Worm (Caenorhabditis elegans): ENCODE measurements around the gene C05E4.12.
A peak's percentile ranks its signal among the peaks of the same experiment; 100 is the strongest.

The C05E4.12 gene

DNA sequence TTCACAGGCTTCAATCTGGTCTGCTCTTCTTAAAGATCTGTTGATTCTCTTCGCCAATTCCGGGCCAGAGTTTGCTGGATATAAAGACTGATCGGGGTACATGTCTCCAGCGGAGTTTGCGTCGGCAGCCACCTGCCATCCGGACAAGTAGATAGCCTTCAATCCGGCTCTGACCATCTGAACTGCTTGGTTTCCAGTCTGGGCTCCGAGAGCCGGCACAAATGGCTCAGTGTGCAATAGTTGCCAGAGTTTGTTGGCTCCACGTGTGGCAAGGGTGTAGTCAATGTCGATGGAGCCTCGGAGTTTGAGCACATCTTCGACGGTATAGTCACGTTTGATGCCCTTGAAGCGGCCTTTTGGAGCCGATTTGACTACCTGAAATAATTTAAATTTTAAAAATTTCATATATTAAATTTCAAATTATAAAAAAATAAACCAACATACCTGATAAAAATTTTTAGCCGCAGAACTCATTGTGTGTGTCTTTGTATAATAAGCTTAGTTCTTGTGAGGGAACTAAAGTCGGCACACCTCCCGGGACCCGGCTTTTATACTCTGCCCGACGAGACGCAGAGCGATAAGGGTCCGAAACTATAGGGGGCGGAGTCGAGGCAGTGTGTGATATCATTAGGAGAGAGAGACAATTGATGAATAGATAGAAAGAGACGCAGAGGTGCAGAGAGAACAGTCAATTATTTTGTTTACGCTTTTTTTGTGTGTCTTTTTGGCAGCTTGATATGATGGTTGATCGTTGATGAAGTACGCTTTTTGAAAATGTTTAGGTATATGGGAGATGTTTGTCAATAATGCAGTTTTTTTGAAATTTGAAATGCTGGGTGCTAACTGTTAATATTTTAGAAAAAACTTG, 34.1 kb downstream of the C05E4.12 start, which contains the start of the genes icl-1 and srh-2 (continued):
- TF ChIP-seq pbrm-1 (GFP tag; IDR thresholded peaks at IDR 0.05) = 0 out of 2 replicates have a peak, but pooled peaks have one; percentile 26
- no peak for TF ChIP-seq snpc-4 (GFP tag; optimal IDR thresholded peaks at IDR 0.05)
- no peak for TF ChIP-seq snpc-4 (tag; optimal IDR thresholded peaks at IDR 0.05)
- TF ChIP-seq T07F8.4 (tag; optimal IDR thresholded peaks at IDR 0.05) = no peak
- peak; percentile 87 for TF ChIP-seq Y53G8AR.9 (GFP tag; conservative IDR thresholded peaks at IDR 0.05)
- TF ChIP-seq lin-35 (GFP tag; optimal IDR thresholded peaks at IDR 0.05) = no peak
- TF ChIP-seq hsf-1 (GFP tag; IDR thresholded peaks at IDR 0.05) = no peak; the same call in 1 of the 2 replicates
- 0 out of 2 replicates have a peak, but pooled peaks have one; percentile 12 for TF ChIP-seq lir-1 (GFP tag; conservative IDR thresholded peaks at IDR 0.05)
- TF ChIP-seq lin-54 (GFP tag; optimal IDR thresholded peaks at IDR 0.05) = no peak
- TF ChIP-seq dpl-1 (GFP tag; optimal IDR thresholded peaks at IDR 0.05) = no peak
- TF ChIP-seq C17E4.6 (GFP tag; IDR thresholded peaks at IDR 0.05) = no peak
- no peak for TF ChIP-seq nhr-27 (tag; optimal IDR thresholded peaks at IDR 0.05)
- no peak for TF ChIP-seq madf-6 (GFP tag; IDR thresholded peaks at IDR 0.05)
- TF ChIP-seq fkh-3 (tag; optimal IDR thresholded peaks at IDR 0.05) = no peak
- TF ChIP-seq lin-40 (tag; optimal IDR thresholded peaks at IDR 0.05) = peak; percentile 18
- TF ChIP-seq zfh-2 (GFP tag; conservative IDR thresholded peaks at IDR 0.05) = peak; percentile 79
- peak; percentile 64 for TF ChIP-seq dox-1 (GFP tag; IDR thresholded peaks at IDR 0.05)
- TF ChIP-seq F49E8.2 (tag; optimal IDR thresholded peaks at IDR 0.05; ENCODE audit: insufficient read depth) = no peak
- peak; percentile 43 for TF ChIP-seq madf-10 (tag; optimal IDR thresholded peaks at IDR 0.05)
- no peak for TF ChIP-seq F57C9.4 (tag; optimal IDR thresholded peaks at IDR 0.05)
- TF ChIP-seq mel-28 (tag; optimal IDR thresholded peaks at IDR 0.05; ENCODE audit: borderline replicate concordance) = no peak
- peak; percentile 76 for TF ChIP-seq ceh-79 (tag; optimal IDR thresholded peaks at IDR 0.05)
- no peak for TF ChIP-seq let-607 (tag; optimal IDR thresholded peaks at IDR 0.05)
- TF ChIP-seq sptf-2 (GFP tag; optimal IDR thresholded peaks at IDR 0.05) = peak; percentile 64
- no peak for TF ChIP-seq ceh-91 (GFP tag; IDR thresholded peaks at IDR 0.05)
- TF ChIP-seq rpc-1 (optimal IDR thresholded peaks at IDR 0.05) = no peak
- no peak for TF ChIP-seq rpc-1 (tag; optimal IDR thresholded peaks at IDR 0.05)
- no peak for TF ChIP-seq ccch-3 (GFP tag; optimal IDR thresholded peaks at IDR 0.05)
- TF ChIP-seq ceh-27 (GFP tag; optimal IDR thresholded peaks at IDR 0.05) = no peak
- 0 out of 2 replicates have a peak, but pooled peaks have one; percentile 45 for TF ChIP-seq lag-1 (GFP tag; IDR thresholded peaks at IDR 0.05)
- peak; percentile 68 for TF ChIP-seq nfyb-1 (GFP tag; IDR thresholded peaks at IDR 0.05)
- TF ChIP-seq hrde-1 (tag; optimal IDR thresholded peaks at IDR 0.05; ENCODE audit: borderline replicate concordance) = no peak
- TF ChIP-seq unc-62 (GFP tag; optimal IDR thresholded peaks at IDR 0.05) = no peak
- peak; percentile 60 for TF ChIP-seq pha-4 (tag; optimal IDR thresholded peaks at IDR 0.05)
- peak; percentile 47; the same call in 1 of the 2 replicates for TF ChIP-seq madf-3 (GFP tag; IDR thresholded peaks at IDR 0.05)
- TF ChIP-seq K12H6.12 (tag; optimal IDR thresholded peaks at IDR 0.05) = no peak
- TF ChIP-seq ceh-58 (GFP tag; IDR thresholded peaks at IDR 0.05) = no peak
- no peak for TF ChIP-seq snpc-3.4 (tag; optimal IDR thresholded peaks at IDR 0.05)
- peak; percentile 35 for TF ChIP-seq gei-17 (GFP tag; optimal IDR thresholded peaks at IDR 0.05)
- TF ChIP-seq Y79H2A.3 (GFP tag; conservative IDR thresholded peaks at IDR 0.05) = no peak
- TF ChIP-seq mes-4 (tag; optimal IDR thresholded peaks at IDR 0.05) = no peak
- TF ChIP-seq mcd-1 (GFP tag; IDR thresholded peaks at IDR 0.05) = peak; percentile 56
- no peak for TF ChIP-seq somi-1 (GFP tag; optimal IDR thresholded peaks at IDR 0.05)
- no peak for TF ChIP-seq F57A8.1 (GFP tag; optimal IDR thresholded peaks at IDR 0.05)
- TF ChIP-seq snpc-1.3 (tag; optimal IDR thresholded peaks at IDR 0.05; ENCODE audit: insufficient read depth) = no peak
- no peak for TF ChIP-seq F39B2.1 (GFP tag; IDR thresholded peaks at IDR 0.05)
